Fruit fly (Drosophila melanogaster): ENCODE results near the gene Nup37.
A peak's percentile ranks its signal among the peaks of the same experiment; 100 is the strongest.

The Nup37 gene

dm6 chr3R:25247379-25247869 lies at the start of gene Nup37, which contains the start of gene RpS27:
TSS of gene Nup37 (plus strand) at chr3R:25247658.
TSS of gene RpS27 (minus strand) at chr3R:25247514.
- TF ChIP-seq noc (tag; optimal IDR thresholded peaks at IDR 0.05) = peak; percentile 86

DNA sequence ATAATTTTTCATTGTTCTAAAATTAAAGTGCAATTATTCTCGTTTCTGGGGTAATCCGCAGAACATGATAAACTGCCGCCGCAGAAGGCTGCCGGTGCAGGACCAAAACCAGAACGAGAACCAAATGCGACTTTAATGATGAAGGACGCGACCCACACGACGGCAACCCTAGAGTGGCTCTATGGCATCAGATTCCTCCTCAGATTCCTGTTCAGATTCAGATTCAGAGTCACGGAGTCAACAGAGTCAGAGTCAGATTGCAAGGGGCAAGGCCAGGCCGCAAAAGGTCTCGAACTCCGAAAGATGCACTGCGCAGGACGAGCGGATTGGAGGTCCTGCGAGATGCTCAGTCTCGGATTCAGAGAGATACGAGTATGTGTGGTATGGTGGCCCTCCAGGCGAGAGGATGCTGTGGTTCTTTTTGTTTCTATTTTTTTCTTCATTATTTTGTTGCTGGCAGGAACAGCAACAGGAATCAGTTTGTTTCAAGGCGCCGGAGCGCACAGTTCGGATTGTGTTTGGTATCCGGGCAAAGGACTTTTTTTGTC lies 48.1 kb upstream of the Nup37 start, which contains the start of gene CG13654:
Gene CG13654, plus strand, starts transcription at position 498 of the 548 bp plus-strand sequence.
- no peak for TF ChIP-seq noc (tag; optimal IDR thresholded peaks at IDR 0.05)

DNA sequence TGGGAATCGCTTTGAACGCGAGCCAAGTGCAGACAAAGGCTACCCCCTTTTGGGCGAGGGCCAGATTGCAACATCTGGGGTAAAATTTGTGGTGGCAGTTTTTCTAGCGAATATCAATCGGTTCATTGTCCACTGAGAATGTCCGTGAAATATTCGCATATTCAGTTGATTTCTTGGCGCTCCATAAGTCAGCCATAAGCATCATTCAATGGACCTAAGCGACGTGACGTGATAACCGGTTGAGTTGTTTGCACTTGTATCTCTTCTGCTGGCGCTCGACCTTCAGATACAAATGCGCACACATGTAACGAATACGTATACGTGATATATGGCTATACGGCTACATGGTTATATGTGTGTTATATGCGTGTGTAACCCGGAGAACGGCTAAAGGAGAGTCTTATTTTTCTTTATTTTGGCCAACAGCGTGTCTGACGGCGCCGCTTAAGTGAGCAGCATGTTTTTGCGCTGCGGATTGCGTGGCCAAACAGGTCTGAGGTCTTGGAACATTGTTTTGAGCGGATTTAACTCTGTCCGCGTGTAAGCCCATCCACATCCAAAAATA lies 42.0 kb upstream of the Nup37 start:
- no peak for TF ChIP-seq noc (tag; optimal IDR thresholded peaks at IDR 0.05)

dm6 chr3R:25207405-25208003 lies 40.0 kb upstream of the Nup37 start:
- peak; percentile 74 for TF ChIP-seq noc (tag; optimal IDR thresholded peaks at IDR 0.05)

DNA sequence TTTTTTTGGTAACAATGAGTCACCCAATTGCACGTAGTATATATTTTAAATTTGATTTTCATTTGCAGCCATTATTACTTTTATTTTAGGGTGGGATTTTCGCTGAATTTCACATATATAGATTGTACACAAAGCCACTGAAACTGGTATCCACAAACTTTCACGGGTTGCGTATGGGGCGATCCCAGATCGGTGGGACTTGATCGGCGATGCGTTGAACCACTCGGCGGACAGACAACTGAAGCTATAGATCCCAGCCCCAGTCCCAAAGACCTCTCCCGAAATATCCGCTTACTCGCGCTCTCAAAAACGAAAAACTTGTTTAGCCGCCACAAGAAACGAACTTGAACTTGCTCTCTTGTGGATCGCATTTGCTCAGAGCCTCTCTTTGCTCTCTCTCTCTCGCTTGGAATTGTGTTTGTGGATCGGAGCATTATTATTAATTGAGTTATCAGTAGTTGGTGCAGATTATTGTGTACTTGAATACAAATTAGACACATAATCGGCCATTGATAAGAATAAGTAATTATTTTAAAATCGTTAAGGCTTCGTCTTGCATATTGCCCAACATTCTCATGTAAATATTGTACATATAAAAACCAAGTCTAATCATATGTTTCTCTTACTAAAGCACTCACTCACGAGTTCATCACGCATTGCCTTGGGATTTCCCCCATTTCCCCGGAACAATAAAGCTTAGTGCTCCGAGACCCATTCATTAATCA lies 39.3 kb upstream of the Nup37 start, which contains the start of gene Cad96Ca:
Gene Cad96Ca, minus strand, starts transcription at position 242 of the 725 bp plus-strand sequence.
- TF ChIP-seq noc (tag; optimal IDR thresholded peaks at IDR 0.05) = no peak

DNA sequence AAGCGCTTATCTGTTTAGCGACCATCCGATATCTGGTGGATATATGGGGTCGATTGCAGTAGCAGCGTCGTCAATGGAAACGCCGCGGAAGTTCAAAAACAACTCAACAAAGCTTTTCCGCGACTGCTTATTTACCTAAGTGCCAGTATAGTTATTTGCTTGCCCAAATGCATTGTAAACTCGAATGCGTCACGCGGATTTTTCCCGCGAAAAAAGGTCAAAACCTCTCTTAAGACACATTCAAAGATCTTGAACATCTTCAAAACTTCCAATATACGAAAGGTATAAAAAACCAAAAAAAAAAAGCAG lies 38.7 kb upstream of the Nup37 start:
- no peak for TF ChIP-seq noc (tag; optimal IDR thresholded peaks at IDR 0.05)

- TF ChIP-seq noc (tag; optimal IDR thresholded peaks at IDR 0.05) = no peak
Measured at dm6 chr3R:25209207-25209606, 38.3 kb upstream of the Nup37 start.

DNA sequence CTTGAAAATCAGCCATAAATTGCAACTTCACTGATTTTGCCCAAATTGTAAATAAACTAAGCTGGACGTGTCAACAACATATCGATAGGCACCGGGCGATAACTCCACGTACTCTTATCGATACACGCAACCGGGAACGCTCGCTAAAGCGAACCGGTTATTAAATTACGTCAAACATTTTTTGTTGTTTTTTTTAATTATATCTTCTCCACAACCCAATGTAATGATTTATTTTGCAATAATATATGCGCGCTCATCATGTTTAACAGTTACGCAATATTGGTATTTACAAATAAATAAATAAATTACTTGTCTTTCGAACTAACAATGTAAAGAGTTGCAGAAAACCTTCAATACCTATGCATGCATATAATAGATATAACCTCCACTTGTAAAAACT lies 32.3 kb upstream of the Nup37 start, which contains the start of gene Saysd1:
Gene Saysd1, minus strand, starts transcription at position 66 of the 400 bp plus-strand sequence.
- TF ChIP-seq noc (tag; optimal IDR thresholded peaks at IDR 0.05) = peak; percentile 64

dm6 chr3R:25215997-25216396 lies 31.5 kb upstream of the Nup37 start, which contains the start of gene CG31106:
TSS of gene CG31106 (plus strand) at chr3R:25216297.
- TF ChIP-seq noc (tag; optimal IDR thresholded peaks at IDR 0.05) = no peak

DNA sequence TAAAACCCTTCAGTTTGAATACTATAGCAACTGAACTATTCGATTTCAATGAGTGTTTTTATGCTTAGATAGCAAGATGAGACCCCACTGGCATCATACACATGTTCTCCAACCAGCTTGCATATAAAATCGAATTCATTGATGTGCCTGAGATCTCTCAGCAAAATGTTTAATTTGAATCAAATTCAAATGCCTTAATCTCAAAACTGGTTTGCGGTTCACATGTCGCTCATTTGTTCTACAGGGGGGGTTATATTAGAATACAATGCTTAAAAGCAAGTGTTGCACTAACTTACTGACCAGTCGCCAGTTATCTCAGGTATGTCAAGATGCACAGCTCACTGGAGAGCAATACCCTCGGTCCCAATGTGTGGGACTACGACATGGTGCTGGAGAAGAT lies 28.4 kb upstream of the Nup37 start, which contains the start of gene CG31103:
Gene CG31103, plus strand, starts transcription at position 301 of the 400 bp plus-strand sequence.
- no peak for TF ChIP-seq noc (tag; optimal IDR thresholded peaks at IDR 0.05)

DNA sequence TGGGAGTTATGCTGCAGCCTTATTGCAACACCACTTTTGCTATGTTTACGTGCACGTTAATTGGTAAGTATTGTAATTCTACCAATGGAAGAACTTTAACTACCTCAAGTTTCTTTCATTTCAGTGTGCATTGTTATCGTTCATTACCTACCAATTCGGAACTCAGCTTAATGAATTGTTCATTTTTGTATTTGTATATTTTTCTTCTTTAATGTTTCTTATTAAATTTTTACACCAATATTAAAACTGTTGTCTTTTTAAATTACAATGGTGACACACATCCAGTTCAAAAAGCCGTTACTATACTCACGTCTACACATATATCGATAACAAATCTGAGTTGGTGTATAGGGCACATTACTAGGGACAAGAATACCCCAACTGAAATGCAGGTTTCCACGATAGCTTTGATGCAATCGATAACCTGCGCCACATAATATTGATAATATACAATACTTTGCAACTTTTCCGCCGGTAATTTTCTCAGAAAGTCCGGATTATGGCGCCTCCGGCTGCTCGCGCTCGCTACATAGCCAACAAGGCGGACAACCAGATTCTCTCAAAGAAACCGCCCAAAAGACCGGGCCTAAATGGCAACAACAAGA lies 26.2 kb upstream of the Nup37 start, which contains the start of gene Alg9:
Gene Alg9, plus strand, starts transcription at position 387 of the 605 bp plus-strand sequence.
- no peak for TF ChIP-seq noc (tag; optimal IDR thresholded peaks at IDR 0.05)

dm6 chr3R:25225483-25225882 lies 22.0 kb upstream of the Nup37 start:
- TF ChIP-seq noc (tag; optimal IDR thresholded peaks at IDR 0.05) = no peak

dm6 chr3R:25232271-25232989 lies 15.0 kb upstream of the Nup37 start, which contains the start of gene Cad96Cb:
TSS of gene Cad96Cb (minus strand) at chr3R:25232321.
- no peak for TF ChIP-seq noc (tag; optimal IDR thresholded peaks at IDR 0.05)

- no peak for TF ChIP-seq noc (tag; optimal IDR thresholded peaks at IDR 0.05)
Measured at dm6 chr3R:25235362-25235761, 12.1 kb upstream of the Nup37 start, which contains the start of gene Sil1. TSS of gene Sil1 (minus strand) at chr3R:25235529.

DNA sequence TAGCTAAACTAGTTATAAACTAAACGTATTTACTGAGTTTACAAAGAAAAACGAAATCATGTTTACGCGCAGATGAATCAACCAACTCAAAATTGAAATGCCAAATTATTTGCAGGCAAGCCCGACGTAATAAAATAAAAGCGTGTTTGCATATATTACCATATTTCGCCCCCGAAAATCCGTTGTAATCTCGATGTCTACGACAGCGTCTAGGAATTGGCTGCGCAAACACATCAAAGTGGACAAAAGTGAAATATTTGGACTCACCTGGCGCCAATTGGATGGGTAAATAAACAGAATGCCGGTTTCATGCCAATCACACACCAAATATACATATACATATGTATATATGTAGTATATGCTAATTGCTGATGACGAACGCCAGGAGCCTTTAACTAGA lies 11.3 kb upstream of the Nup37 start:
- no peak for TF ChIP-seq noc (tag; optimal IDR thresholded peaks at IDR 0.05)

All from whole organism, larva.